Worm (Caenorhabditis elegans): ENCODE measurements around the gene ndab-2.

ce11 chrIII:7136015-7136414, 44.5 kb upstream of the ndab-2 start, which contains the start of gene B0280.17:
- no peak for TF ChIP-seq mep-1 (tag; optimal IDR thresholded peaks at IDR 0.05)
- no peak for TF ChIP-seq dpl-1 (GFP tag; optimal IDR thresholded peaks at IDR 0.05)
- no peak for TF ChIP-seq lsy-2 (tag; optimal IDR thresholded peaks at IDR 0.05)
- TF ChIP-seq aly-2 (tag; optimal IDR thresholded peaks at IDR 0.05): no peak
- TF ChIP-seq nhr-77 (tag; optimal IDR thresholded peaks at IDR 0.05): no peak
- TF ChIP-seq skn-1 (tag; optimal IDR thresholded peaks at IDR 0.05): no peak

Measured in whole organism, L4 larva.